Worm (Caenorhabditis elegans) whole organism, mixed stage, embryonic: ENCODE measurements around the gene fbxb-76.
"Not testable (repeated sequence)": the region's sequence is repeated elsewhere in the genome, so short reads cannot be mapped to it uniquely, and the experiment has no call there.

Source experiments
- nhr-76 ChIP-seq: sonication (generic microtip); optimal IDR thresholded peaks from 2 replicates; lab custom pipeline; 2017; ENCODE audit warnings: missing biosample characterization, missing genetic modification characterization
- unc-62 ChIP-seq: fragments of 150-350 bp; optimal IDR thresholded peaks from 2 replicates; lab custom pipeline; 2014; ENCODE audit warnings: missing biosample characterization, missing genetic modification reagents, missing genetic modification characterization
- zip-8 ChIP-seq: fragments of 150-350 bp; optimal IDR thresholded peaks from 2 replicates; lab custom pipeline; 2014; ENCODE audit warnings: missing biosample characterization, missing genetic modification characterization

DNA sequence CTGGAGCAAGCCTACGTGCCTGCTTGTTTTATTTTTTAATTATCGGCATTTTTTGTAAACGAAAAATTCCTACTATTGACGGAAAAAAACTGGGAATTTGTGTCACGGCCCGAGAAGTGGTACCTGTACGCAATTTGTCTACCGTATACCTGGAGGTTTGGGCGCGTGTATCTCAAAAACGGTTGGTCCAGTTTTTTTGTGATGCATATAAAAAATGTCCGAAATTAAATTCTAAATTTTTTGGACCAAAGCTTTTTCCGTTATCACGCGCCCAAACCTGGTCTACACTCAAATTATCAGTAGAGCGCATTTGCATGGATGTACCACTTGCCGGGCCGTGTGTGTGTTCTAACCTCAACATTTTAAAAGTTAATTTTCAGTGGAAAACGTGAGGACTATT is 37.6 kb upstream of the fbxb-76 start, which contains the start of gene F22B3.5:
- TF ChIP-seq nhr-76 (tag; lab: Kevin White, UChicago); unc-62 (GFP tag; lab: Kevin White, UChicago); zip-8 (tag; lab: Kevin White, UChicago): not testable (repeated sequence)
